Worm (Caenorhabditis elegans) whole organism, midembryonic: Measurements from ENCODE around the gene sri-60.

Source experiments
- cog-1 ChIP-seq: sonication (generic microtip); optimal IDR thresholded peaks from 2 replicates; lab custom pipeline; 2016; ENCODE audit warnings: missing genetic modification characterization, missing compliant biosample characterization
- flt-1 ChIP-seq: fragments of 200-800 bp; sonication (Bioruptor generic); IDR thresholded peaks from 2 replicates; pipeline ENCODE4 v1.3.6; 2022; ENCODE audit warnings: missing genetic modification characterization, missing compliant biosample characterization
- klf-2 ChIP-seq: fragments of 200-800 bp; sonication (Bioruptor generic); conservative IDR thresholded peaks from 2 replicates; pipeline ENCODE4 v1.3.6; 2022; ENCODE audit warnings: missing genetic modification reagents, missing genetic modification characterization, missing compliant biosample characterization
- med-1 ChIP-seq: sonication (generic microtip); optimal IDR thresholded peaks from 2 replicates; lab custom pipeline; 2017; ENCODE audit warnings: missing genetic modification characterization, mild to moderate bottlenecking, missing compliant biosample characterization, antibody characterized with exemption, missing genetic modification reagents; ENCODE audit not compliant: insufficient read depth
- tab-1 ChIP-seq: fragments of 200-800 bp; sonication (Bioruptor generic); IDR thresholded peaks from 2 replicates; pipeline ENCODE4 v1.3.6; 2022; ENCODE audit warnings: missing genetic modification characterization, missing compliant biosample characterization
- ztf-23 ChIP-seq: fragments of 200-800 bp; sonication (Bioruptor generic); IDR thresholded peaks from 2 replicates; pipeline ENCODE4 v1.3.6; 2022; ENCODE audit warnings: missing genetic modification reagents, missing genetic modification characterization, missing compliant biosample characterization

DNA sequence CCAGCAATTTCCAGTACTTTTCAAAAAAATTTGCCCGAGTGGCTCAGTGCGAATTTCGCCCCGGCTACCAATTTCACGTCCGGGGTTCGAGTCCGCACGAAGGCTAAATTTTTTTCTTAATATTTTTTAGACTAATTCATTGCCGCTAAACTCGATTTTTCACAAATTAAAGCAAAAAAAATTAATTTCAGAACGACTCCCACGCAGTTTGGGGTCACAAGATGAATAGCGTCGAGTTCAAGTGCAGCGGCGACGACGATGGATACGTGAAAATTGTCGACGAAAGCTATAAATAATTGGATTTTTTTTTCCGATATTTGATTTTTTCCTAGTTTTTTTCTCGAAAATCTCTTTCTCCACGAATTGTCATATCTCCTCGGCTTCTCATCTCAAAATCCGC is 48.6 kb upstream of the sri-60 start:
- TF ChIP-seq cog-1 (tag; lab: Kevin White, UChicago) (no peak), ztf-23 (GFP tag; lab: Robert Waterston, UW) (no peak), med-1 (GFP tag; lab: Kevin White, UChicago) (no peak), flt-1 (GFP tag; lab: Robert Waterston, UW) (no peak), tab-1 (GFP tag; lab: Robert Waterston, UW) (no peak), klf-2 (GFP tag; lab: Robert Waterston, UW) (no peak)
